Worm (Caenorhabditis elegans): ENCODE data around the gene Y25C1A.13.

The Y25C1A.13 gene

DNA sequence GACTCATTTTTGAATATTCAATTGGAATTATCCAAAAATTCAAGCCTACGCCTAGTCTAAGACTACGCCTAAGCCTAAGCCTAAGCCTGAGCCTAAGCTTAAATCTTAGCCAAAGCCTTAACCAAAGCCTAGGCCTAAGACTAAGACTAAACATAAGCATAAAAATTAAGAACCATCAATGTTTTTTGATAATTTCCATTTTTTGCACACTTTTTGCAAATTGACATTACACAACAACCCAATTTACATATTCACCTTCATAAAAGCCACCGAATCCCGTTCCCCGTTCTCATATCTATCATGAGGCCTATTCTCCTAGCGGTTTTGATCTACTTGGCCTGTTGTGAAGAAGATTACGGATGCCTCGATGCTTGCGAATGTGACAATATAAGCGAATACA lies 6.4 kb upstream of the Y25C1A.13 start, which contains the start of gene T10D4.7:
Gene T10D4.7, plus strand, starts transcription at position 301 of the 400 bp plus-strand sequence.
- TF ChIP-seq vab-15 (tag; optimal IDR thresholded peaks at IDR 0.05) (no peak), mab-9 (GFP tag; IDR thresholded peaks at IDR 0.05) (no peak), fkh-10 (GFP tag; optimal IDR thresholded peaks at IDR 0.05) (no peak), unc-30 (tag; optimal IDR thresholded peaks at IDR 0.05) (no peak), pag-3 (tag; optimal IDR thresholded peaks at IDR 0.05; ENCODE audit: borderline replicate concordance, insufficient read depth) (no peak), jun-1 (tag; optimal IDR thresholded peaks at IDR 0.05) (no peak), fos-1 (tag; optimal IDR thresholded peaks at IDR 0.05) (no peak), grh-1 (GFP tag; IDR thresholded peaks at IDR 0.05) (no peak), alr-1 (tag; optimal IDR thresholded peaks at IDR 0.05; ENCODE audit: borderline replicate concordance) (no peak), egl-27 (tag; optimal IDR thresholded peaks at IDR 0.05) (no peak)

DNA sequence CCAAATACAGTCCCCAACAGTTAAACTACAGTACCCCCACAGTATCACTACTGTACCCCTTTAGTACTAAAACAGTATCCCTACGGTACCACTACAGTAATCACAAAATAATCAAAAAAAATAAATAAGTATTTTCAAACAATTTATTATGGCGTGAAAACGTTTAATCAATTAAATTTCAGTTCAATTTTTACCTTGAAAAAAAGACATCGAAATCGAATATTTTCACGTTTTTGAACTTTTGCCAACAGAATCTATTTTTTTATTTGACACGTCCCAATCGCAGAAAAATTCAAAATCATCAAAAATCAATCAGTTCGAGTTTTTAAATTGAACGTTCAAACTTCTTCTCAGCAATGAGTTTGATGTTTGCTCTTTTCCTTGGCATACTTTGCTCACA lies 2.9 kb upstream of the Y25C1A.13 start, which contains the start of gene clec-123:
Gene clec-123, plus strand, starts transcription at position 301 of the 400 bp plus-strand sequence.
- TF ChIP-seq elt-2 (tag; optimal IDR thresholded peaks at IDR 0.05): no peak
- no peak for TF ChIP-seq xbp-1 (tag; optimal IDR thresholded peaks at IDR 0.05)
- TF ChIP-seq unc-130 (tag; optimal IDR thresholded peaks at IDR 0.05): no peak
- no peak for TF ChIP-seq nhr-85 (tag)
- no peak for TF ChIP-seq nhr-90 (tag; optimal IDR thresholded peaks at IDR 0.05; ENCODE audit: poor library complexity)
- TF ChIP-seq fkh-10 (GFP tag; optimal IDR thresholded peaks at IDR 0.05): no peak
- TF ChIP-seq pag-3 (tag; optimal IDR thresholded peaks at IDR 0.05; ENCODE audit: borderline replicate concordance, insufficient read depth): no peak
- no peak for TF ChIP-seq irx-1 (tag; optimal IDR thresholded peaks at IDR 0.05)
- TF ChIP-seq ama-1 (optimal IDR thresholded peaks at IDR 0.05): no peak
- no peak for TF ChIP-seq vab-15 (tag; optimal IDR thresholded peaks at IDR 0.05)
- TF ChIP-seq nhr-71 (tag; optimal IDR thresholded peaks at IDR 0.05): no peak
- TF ChIP-seq pqm-1 (tag; optimal IDR thresholded peaks at IDR 0.05): no peak

DNA sequence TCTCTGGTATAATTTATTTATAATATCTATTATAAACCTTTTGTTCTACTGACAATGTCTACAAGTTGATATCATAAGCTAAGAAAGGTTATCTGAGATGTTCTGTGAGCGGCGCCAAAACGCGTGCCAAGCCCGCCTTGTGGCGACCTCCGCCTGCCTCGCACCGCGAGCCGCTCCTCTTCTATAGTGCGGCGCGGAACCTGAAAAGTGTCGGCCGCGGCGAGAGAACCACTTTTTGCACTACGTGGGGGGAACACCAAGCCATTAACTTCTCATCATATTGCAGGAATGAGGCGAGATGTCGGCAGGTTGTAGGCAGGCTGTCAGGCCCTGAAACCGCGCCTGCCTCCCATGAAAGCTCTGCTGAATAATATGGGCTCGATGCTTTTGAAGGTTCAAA lies 2.2 kb upstream of the Y25C1A.13 start:
- peak; percentile 45 for TF ChIP-seq snpc-4 (tag; optimal IDR thresholded peaks at IDR 0.05)
- TF ChIP-seq unc-86 (tag; optimal IDR thresholded peaks at IDR 0.05): no peak
- TF ChIP-seq grh-1 (GFP tag; IDR thresholded peaks at IDR 0.05): no peak
- TF ChIP-seq ces-1 (GFP tag; optimal IDR thresholded peaks at IDR 0.05): no peak
- TF ChIP-seq egl-13 (tag; optimal IDR thresholded peaks at IDR 0.05): no peak
- no peak for TF ChIP-seq C34B4.2 (tag; optimal IDR thresholded peaks at IDR 0.05)
- no peak for TF ChIP-seq xbp-1 (tag; optimal IDR thresholded peaks at IDR 0.05)

DNA sequence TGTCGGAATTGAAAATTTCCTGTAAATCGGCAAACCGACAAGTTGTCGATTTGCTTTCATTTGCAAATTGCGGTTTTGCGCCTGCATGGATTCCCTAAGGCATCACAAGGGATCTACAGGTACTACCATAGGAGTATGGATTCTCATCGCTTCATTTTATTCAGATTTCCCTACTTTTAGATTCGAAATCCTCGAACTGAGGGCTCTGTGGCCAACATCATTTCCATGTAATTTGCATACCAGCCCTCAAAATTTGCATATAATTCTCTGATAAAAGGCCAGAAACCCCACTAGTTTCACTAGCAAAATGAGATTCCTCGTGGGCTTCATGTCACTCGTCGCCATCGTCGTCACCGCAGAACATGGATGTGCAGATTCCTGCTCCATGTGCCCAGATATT lies 1.3 kb upstream of the Y25C1A.13 start, which contains the start of gene Y25C1A.2:
Gene Y25C1A.2, plus strand, starts transcription at position 301 of the 400 bp plus-strand sequence.
- TF ChIP-seq ama-1 (optimal IDR thresholded peaks at IDR 0.05) (no peak), egl-27 (tag; optimal IDR thresholded peaks at IDR 0.05) (no peak), pqm-1 (tag; optimal IDR thresholded peaks at IDR 0.05) (no peak)

DNA sequence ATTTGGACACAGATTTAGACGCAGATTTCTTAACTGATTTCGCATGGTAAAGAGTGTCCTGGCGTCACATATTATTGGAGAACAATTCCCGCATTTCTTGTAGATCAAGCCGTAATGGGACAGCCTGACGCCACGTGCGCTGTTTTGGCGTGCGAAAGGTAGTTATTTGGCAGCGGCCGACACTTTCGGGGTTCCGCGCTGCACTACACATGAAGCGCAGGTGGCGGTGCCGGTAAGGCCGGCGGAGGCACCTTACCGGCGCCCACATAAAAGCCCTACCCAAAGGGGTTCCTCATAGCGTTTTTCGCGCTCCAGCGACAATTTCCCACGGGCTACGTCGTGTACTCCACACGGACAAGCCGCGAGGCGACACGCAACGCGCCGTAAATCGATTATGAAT lies 948 bp downstream of the Y25C1A.13 start:
- TF ChIP-seq swsn-7 (tag; optimal IDR thresholded peaks at IDR 0.05) (no peak), ces-1 (GFP tag; optimal IDR thresholded peaks at IDR 0.05) (no peak)

DNA sequence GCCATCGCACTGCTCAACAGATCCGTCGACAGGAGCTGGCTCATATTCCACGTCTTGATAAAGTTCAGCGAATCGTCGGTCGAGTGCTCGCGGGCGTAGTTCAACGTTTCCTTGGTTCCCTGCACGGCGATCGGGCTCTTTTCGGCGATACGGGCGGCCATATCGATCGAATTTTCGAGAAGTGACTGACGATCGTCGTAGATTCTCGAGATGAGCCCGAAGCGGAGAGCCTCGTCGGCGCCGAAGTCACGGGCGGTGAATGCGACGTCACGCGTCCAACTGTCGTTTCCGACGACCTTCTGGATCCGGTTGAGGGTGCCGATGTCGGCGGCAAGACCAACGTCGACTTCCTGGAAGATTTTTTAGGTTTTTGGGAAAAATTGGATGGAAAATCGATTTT lies 1.5 kb downstream of the Y25C1A.13 start:
- TF ChIP-seq lir-3 (tag; optimal IDR thresholded peaks at IDR 0.05; ENCODE audit: poor library complexity): no peak
- no peak for TF ChIP-seq ces-1 (GFP tag; optimal IDR thresholded peaks at IDR 0.05)

DNA sequence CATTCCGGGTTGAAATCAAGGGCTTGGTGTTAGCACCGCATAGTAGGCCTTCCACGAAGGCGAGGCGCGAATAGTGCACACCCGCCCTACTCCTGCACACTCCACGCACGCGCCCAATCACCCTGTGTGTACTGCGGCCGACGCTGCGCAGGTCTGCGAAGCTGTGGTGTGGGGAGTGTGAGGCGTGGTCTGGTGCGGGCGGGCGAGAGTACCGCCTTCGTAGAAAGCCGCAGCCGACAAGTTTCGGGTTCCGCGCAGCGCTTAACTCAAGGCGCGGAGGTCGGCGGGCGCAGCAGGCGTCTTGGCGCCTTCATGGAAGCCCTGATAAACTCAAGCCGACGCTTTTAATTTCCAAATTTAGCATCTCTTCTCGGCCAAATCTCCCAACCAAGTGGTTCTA lies 2.9 kb downstream of the Y25C1A.13 start:
- TF ChIP-seq elt-3 (tag; optimal IDR thresholded peaks at IDR 0.05) (no peak), ceh-88 (GFP tag; IDR thresholded peaks at IDR 0.05) (no peak), fkh-10 (GFP tag; optimal IDR thresholded peaks at IDR 0.05) (no peak), nhr-28 (tag; optimal IDR thresholded peaks at IDR 0.05) (no peak), nhr-11 (tag; optimal IDR thresholded peaks at IDR 0.05) (no peak), unc-130 (tag; optimal IDR thresholded peaks at IDR 0.05) (no peak), alr-1 (tag; optimal IDR thresholded peaks at IDR 0.05; ENCODE audit: borderline replicate concordance) (no peak), ets-5 (GFP tag; IDR thresholded peaks at IDR 0.05) (no peak), nhr-19 (GFP tag; conservative IDR thresholded peaks at IDR 0.05) (no peak), sup-37 (GFP tag; optimal IDR thresholded peaks at IDR 0.05) (no peak), ceh-90 (tag; optimal IDR thresholded peaks at IDR 0.05) (no peak), mep-1 (tag; optimal IDR thresholded peaks at IDR 0.05) (no peak), nhr-90 (tag; optimal IDR thresholded peaks at IDR 0.05; ENCODE audit: poor library complexity) (no peak), zag-1 (tag; optimal IDR thresholded peaks at IDR 0.05) (no peak), lin-14 (GFP tag; optimal IDR thresholded peaks at IDR 0.05) (no peak), mdl-1 (tag; optimal IDR thresholded peaks at IDR 0.05) (no peak), fkh-8 (tag; optimal IDR thresholded peaks at IDR 0.05) (no peak), ama-1 (optimal IDR thresholded peaks at IDR 0.05) (no peak), snu-23 (GFP tag; optimal IDR thresholded peaks at IDR 0.05) (no peak)

All from whole organism, L1 larva.